Worm (Caenorhabditis elegans) whole organism, L2 larva: ENCODE results near the gene srbc-24.

Experiments used
- Y55F3AM.14 ChIP-seq: fragments of 200-800 bp; sonication (Bioruptor generic); optimal IDR thresholded peaks from 2 replicates; lab custom pipeline; 2018; ENCODE audit warnings: mild to moderate bottlenecking, missing genetic modification characterization, missing compliant biosample characterization
- crh-2 ChIP-seq: sonication (generic microtip); optimal IDR thresholded peaks from 2 replicates; lab custom pipeline; 2017; ENCODE audit warnings: missing biosample characterization, missing genetic modification characterization
- egl-27 ChIP-seq: sonication (generic microtip); optimal IDR thresholded peaks from 3 replicates; lab custom pipeline; 2017; ENCODE audit warnings: missing biosample characterization, missing genetic modification reagents, missing genetic modification characterization
- elt-3 ChIP-seq: sonication (generic microtip); optimal IDR thresholded peaks from 2 replicates; lab custom pipeline; 2017; ENCODE audit warnings: missing biosample characterization, missing genetic modification characterization
- lin-13 ChIP-seq: fragments of 150-350 bp; optimal IDR thresholded peaks from 2 replicates; lab custom pipeline; 2014; ENCODE audit warnings: missing biosample characterization, missing genetic modification reagents, missing genetic modification characterization
- lin-39 ChIP-seq: fragments of 150-350 bp; optimal IDR thresholded peaks from 2 replicates; lab custom pipeline; 2014; ENCODE audit warnings: missing biosample characterization, missing genetic modification reagents, missing genetic modification characterization
- mdl-1 ChIP-seq, 2 experiments: fragments of 150-350 bp in 1 of 2; sonication (generic microtip) in 1 of 2; optimal IDR thresholded peaks; 2 replicates each; lab custom pipeline; 2017; ENCODE audit warnings: missing biosample characterization in 2 of 2, missing genetic modification characterization in 2 of 2
- skn-1 ChIP-seq: sonication (generic microtip); optimal IDR thresholded peaks from 2 replicates; lab custom pipeline; 2017; ENCODE audit warnings: missing biosample characterization, missing genetic modification characterization
- unc-62 ChIP-seq: fragments of 150-350 bp; optimal IDR thresholded peaks from 2 replicates; lab custom pipeline; 2014; ENCODE audit warnings: missing biosample characterization, missing genetic modification reagents, missing genetic modification characterization

ce11 chrV:2150876-2151275 lies 682 bp upstream of the srbc-24 start, which contains the start of gene C45H4.13:
- TF ChIP-seq unc-62 (GFP tag; lab: Kevin White, UChicago) (no peak), Y55F3AM.14 (no peak), lin-13 (no peak), crh-2 (no peak), lin-39 (tag; lab: Kevin White, UChicago) (no peak), skn-1 (tag; lab: Kevin White, UChicago) (no peak), mdl-1 (tag; optimal IDR thresholded peaks at IDR 0.05; lab: Kevin White, UChicago) (no peak), egl-27 (no peak), elt-3 (no peak)
